Worm (Caenorhabditis elegans) whole organism, L4/young adult: ENCODE data around the gene Y72A10A.1.

Experiments used
- W03F9.2 ChIP-seq: fragments of 150-350 bp; optimal IDR thresholded peaks from 2 replicates; lab custom pipeline; 2014; ENCODE audit warnings: missing biosample characterization, missing genetic modification characterization
- him-1 ChIP-seq: sonication (generic microtip); optimal IDR thresholded peaks from 2 replicates; lab custom pipeline; 2016; ENCODE audit warnings: missing genotype, missing genetic modification reagents, missing genetic modification characterization, missing compliant biosample characterization

ce11 chrX:6150949-6151519 is 12.9 kb upstream of the Y72A10A.1 start:
- TF ChIP-seq him-1: no peak
- no peak for TF ChIP-seq W03F9.2
